Worm (Caenorhabditis elegans): ENCODE results near the gene Y82E9BL.5.

- TF ChIP-seq ama-1 (optimal IDR thresholded peaks at IDR 0.05) (no peak), tra-4 (tag; optimal IDR thresholded peaks at IDR 0.05) (no peak), flt-1 (GFP tag; IDR thresholded peaks at IDR 0.05) (no peak), hmbx-1 (tag; optimal IDR thresholded peaks at IDR 0.05) (no peak), ceh-36 (tag; optimal IDR thresholded peaks at IDR 0.05) (no peak), tbx-11 (GFP tag; IDR thresholded peaks at IDR 0.05) (no peak), tbx-37 (GFP tag; conservative IDR thresholded peaks at IDR 0.05) (no peak), F13C5.2 (tag; optimal IDR thresholded peaks at IDR 0.05) (no peak), hmg-4 (GFP tag; optimal IDR thresholded peaks at IDR 0.05) (no peak), aly-1 (tag; optimal IDR thresholded peaks at IDR 0.05) (no peak), pes-1 (GFP tag; IDR thresholded peaks at IDR 0.05) (no peak), ceh-13 (GFP tag; optimal IDR thresholded peaks at IDR 0.05) (no peak), B0310.2 (tag; optimal IDR thresholded peaks at IDR 0.05) (no peak)
These were observed 33.2 kb downstream of the Y82E9BL.5 start for ce11 chrIII:1314283-1314682.

All from whole organism, early embryonic.